Worm (Caenorhabditis elegans): ENCODE data around the gene T25B9.11.

- TF ChIP-seq aly-2 (tag; optimal IDR thresholded peaks at IDR 0.05), result no peak
- no peak for TF ChIP-seq nhr-25 (tag; optimal IDR thresholded peaks at IDR 0.05; ENCODE audit: borderline replicate concordance, insufficient read depth)
Observed at ce11 chrIV:10780583-10780982, 16.3 kb downstream of the T25B9.11 start, which contains the start of gene swt-3.

All from whole organism, L4 larva.